Fruit fly (Drosophila melanogaster): ENCODE data around the gene Alp12.

Alp12 gene

DNA sequence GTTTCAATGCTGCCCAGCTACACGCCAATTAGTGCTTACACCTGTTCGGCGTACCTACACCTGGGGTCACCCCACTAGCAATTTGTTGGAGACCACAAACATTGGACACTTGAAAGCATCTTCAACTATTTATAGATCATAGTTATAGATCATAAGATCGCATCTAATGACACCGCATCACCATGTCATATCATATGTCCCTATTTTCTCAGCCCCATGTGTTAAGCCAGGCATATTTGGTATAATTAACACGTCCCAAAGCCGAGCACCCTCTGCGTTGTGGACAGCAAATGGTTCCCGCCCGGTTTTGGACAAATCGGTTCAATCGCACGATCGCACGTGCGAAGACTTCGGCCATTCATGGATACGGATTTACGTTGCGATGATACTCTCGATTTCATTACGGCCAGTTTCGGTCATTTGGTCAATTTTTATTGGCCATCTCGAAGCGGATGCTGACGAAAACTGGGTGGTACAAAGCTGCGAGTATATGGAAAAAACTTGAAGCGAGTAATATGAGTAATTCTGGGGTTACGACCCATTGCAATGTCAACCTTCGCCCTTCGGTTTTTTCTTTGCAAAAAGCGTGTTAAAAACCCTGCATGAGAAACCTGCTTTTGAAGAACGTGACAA is 15.9 kb downstream of the Alp12 start (continued):
- TF ChIP-seq CG32532 (GFP tag; IDR thresholded peaks at IDR 0.05) (peak; percentile 70), Oli (tag; optimal IDR thresholded peaks at IDR 0.05) (peak; percentile 86), zen2 (GFP tag; IDR thresholded peaks at IDR 0.05; ENCODE audit: partially characterized antibody) (no peak), CG5245 (GFP tag; optimal IDR thresholded peaks at IDR 0.05) (peak; percentile 72), eve (GFP tag; optimal IDR thresholded peaks at IDR 0.05) (no peak), CG31388 (GFP tag; optimal IDR thresholded peaks at IDR 0.05) (peak; percentile 23), CG1024 (GFP tag; IDR thresholded peaks at IDR 0.05) (peak; percentile 83), jigr1 (GFP tag; IDR thresholded peaks at IDR 0.05) (0 out of 3 replicates have a peak, but pooled peaks have one; percentile 52), CG2875 (GFP tag; optimal IDR thresholded peaks at IDR 0.05) (peak; percentile 85), E2f2 (GFP tag; IDR thresholded peaks at IDR 0.05) (peak; percentile 78), CG10462 (GFP tag; optimal IDR thresholded peaks at IDR 0.05) (peak; percentile 66), CG18599 (GFP tag; optimal IDR thresholded peaks at IDR 0.05) (peak; percentile 77), HmgZ (tag; optimal IDR thresholded peaks at IDR 0.05) (peak; percentile 74), unc-4 (GFP tag; IDR thresholded peaks at IDR 0.05; ENCODE audit: partially characterized antibody) (no peak), fu2 (GFP tag; optimal IDR thresholded peaks at IDR 0.05) (peak; percentile 13), CG1792 (GFP tag; optimal IDR thresholded peaks at IDR 0.05) (peak; percentile 31), CG18619 (GFP tag; optimal IDR thresholded peaks at IDR 0.05) (peak; percentile 81), Stat92E (GFP tag; optimal IDR thresholded peaks at IDR 0.05) (peak in 1 of 3 experiments; percentile 8), Hr39 (optimal IDR thresholded peaks at IDR 0.05) (no peak), ind (GFP tag; optimal IDR thresholded peaks at IDR 0.05) (peak; percentile 77), CG18011 (GFP tag; optimal IDR thresholded peaks at IDR 0.05) (peak; percentile 94), nmo (GFP tag; optimal IDR thresholded peaks at IDR 0.05) (peak; percentile 73), nom (GFP tag; optimal IDR thresholded peaks at IDR 0.05) (no peak), Neu2 (GFP tag; optimal IDR thresholded peaks at IDR 0.05; ENCODE audit: borderline replicate concordance) (peak; percentile 56), danr (GFP tag; IDR thresholded peaks at IDR 0.05) (0 out of 2 replicates have a peak, but pooled peaks have one; percentile 36), CG12155 (GFP tag; optimal IDR thresholded peaks at IDR 0.05) (peak; percentile 62), Sox102F (GFP tag; optimal IDR thresholded peaks at IDR 0.05) (peak; percentile 87), Asciz (GFP tag; optimal IDR thresholded peaks at IDR 0.05) (peak; percentile 68), chinmo (GFP tag; IDR thresholded peaks at IDR 0.05; ENCODE audit: partially characterized antibody) (0 out of 4 replicates have a peak, but pooled peaks have one; percentile 73), wek (GFP tag; optimal IDR thresholded peaks at IDR 0.05) (peak; percentile 64), CG15011 (GFP tag; optimal IDR thresholded peaks at IDR 0.05) (peak; percentile 50), C15 (GFP tag; IDR thresholded peaks at IDR 0.05) (no peak), az2 (GFP tag; optimal IDR thresholded peaks at IDR 0.05) (peak; percentile 50), CG18764 (GFP tag; optimal IDR thresholded peaks at IDR 0.05) (peak; percentile 22), CG15269 (tag; optimal IDR thresholded peaks at IDR 0.05) (peak; percentile 96), CG1603 (tag; optimal IDR thresholded peaks at IDR 0.05) (peak; percentile 92), pros (GFP tag; optimal IDR thresholded peaks at IDR 0.05) (no peak), ab (GFP tag; optimal IDR thresholded peaks at IDR 0.05) (peak; percentile 63), crol (GFP tag; IDR thresholded peaks at IDR 0.05) (peak; percentile 10; the same call in 1 of the 2 replicates), crc (GFP tag; optimal IDR thresholded peaks at IDR 0.05) (peak; percentile 73), E2f1 (GFP tag; IDR thresholded peaks at IDR 0.05) (peak; percentile 27; the same call in 1 of the 2 replicates), Ets65A (GFP tag) (peak; percentile 97), CG6854 (GFP tag; optimal IDR thresholded peaks at IDR 0.05) (peak; percentile 52), CG17912 (GFP tag; optimal IDR thresholded peaks at IDR 0.05) (peak; percentile 85), CG4424 (GFP tag; optimal IDR thresholded peaks at IDR 0.05) (peak; percentile 55), CG9932 (GFP tag; IDR thresholded peaks at IDR 0.05) (peak; percentile 63), her (GFP tag; optimal IDR thresholded peaks at IDR 0.05) (peak; percentile 88), Hr51 (GFP tag; optimal IDR thresholded peaks at IDR 0.05) (peak; percentile 87 to 94), CG13287 (GFP tag; IDR thresholded peaks at IDR 0.05; ENCODE audit: partially characterized antibody) (no peak)

Data from whole organism, embryonic.